Fruit fly (Drosophila melanogaster): ENCODE results near the gene vkg.
A peak's percentile ranks its signal among the peaks of the same experiment; 100 is the strongest.

The vkg gene

dm6 chr2L:5000919-5001581 lies 26.9 kb downstream of the vkg start (continued):
- TF ChIP-seq ss (GFP tag; optimal IDR thresholded peaks at IDR 0.05) = no peak
- no peak for TF ChIP-seq Met (GFP tag; optimal IDR thresholded peaks at IDR 0.05)
- no peak for TF ChIP-seq Sox14 (GFP tag; optimal IDR thresholded peaks at IDR 0.05)
- peak; percentile 65 for TF ChIP-seq CG6163 (GFP tag; IDR thresholded peaks at IDR 0.05)
- no peak for TF ChIP-seq Hr39 (GFP tag; optimal IDR thresholded peaks at IDR 0.05)
- peak; percentile 62 for TF ChIP-seq CG11294 (GFP tag; IDR thresholded peaks at IDR 0.05)
- TF ChIP-seq Sox102F (GFP tag; optimal IDR thresholded peaks at IDR 0.05) = no peak
- TF ChIP-seq Hr38 (GFP tag; optimal IDR thresholded peaks at IDR 0.05) = no peak
- TF ChIP-seq lz (GFP tag; optimal IDR thresholded peaks at IDR 0.05) = no peak
- TF ChIP-seq CG32006 (GFP tag; optimal IDR thresholded peaks at IDR 0.05) = no peak
- no peak for TF ChIP-seq CG11762 (GFP tag; optimal IDR thresholded peaks at IDR 0.05; ENCODE audit: insufficient read depth)
- TF ChIP-seq Ets96B (tag; optimal IDR thresholded peaks at IDR 0.05) = no peak
- TF ChIP-seq eg (GFP tag; IDR thresholded peaks at IDR 0.05) = peak; percentile 73
- TF ChIP-seq topi (GFP tag; optimal IDR thresholded peaks at IDR 0.05) = no peak
- TF ChIP-seq CG1621 (tag; optimal IDR thresholded peaks at IDR 0.05) = no peak
- no peak for TF ChIP-seq fkh (GFP tag; optimal IDR thresholded peaks at IDR 0.05)
- TF ChIP-seq CG11902 (GFP tag; optimal IDR thresholded peaks at IDR 0.05) = no peak
- TF ChIP-seq dac (GFP tag; optimal IDR thresholded peaks at IDR 0.05) = no peak
- TF ChIP-seq CG34406 (GFP tag; optimal IDR thresholded peaks at IDR 0.05) = no peak
- no peak for TF ChIP-seq CG31627 (GFP tag; optimal IDR thresholded peaks at IDR 0.05)
- no peak for TF ChIP-seq CG10669 (GFP tag; optimal IDR thresholded peaks at IDR 0.05)
- TF ChIP-seq esn (GFP tag; optimal IDR thresholded peaks at IDR 0.05) = no peak
- no peak for TF ChIP-seq Sox15 (GFP tag; optimal IDR thresholded peaks at IDR 0.05)
- peak in 1 of 2 experiments; percentile 23 for TF ChIP-seq salr (GFP tag; optimal IDR thresholded peaks at IDR 0.05)
- no peak for TF ChIP-seq CG10631 (GFP tag; optimal IDR thresholded peaks at IDR 0.05)
- no peak for TF ChIP-seq net (GFP tag; optimal IDR thresholded peaks at IDR 0.05)
- peak; percentile 7; the same call in 1 of the 2 replicates for TF ChIP-seq CG15336 (GFP tag; IDR thresholded peaks at IDR 0.05)
- no peak for TF ChIP-seq fd85E (GFP tag; optimal IDR thresholded peaks at IDR 0.05)

dm6 chr2L:5000287-5000871 lies 27.6 kb downstream of the vkg start:
- TF ChIP-seq vri (GFP tag; optimal IDR thresholded peaks at IDR 0.05) (peak; percentile 88), Ets21C (GFP tag; optimal IDR thresholded peaks at IDR 0.05) (peak; percentile 80), svp (GFP tag) (peak; percentile 92), CG16779 (tag; optimal IDR thresholded peaks at IDR 0.05) (peak; percentile 67), CG34406 (GFP tag; optimal IDR thresholded peaks at IDR 0.05) (peak; percentile 80), achi (GFP tag; optimal IDR thresholded peaks at IDR 0.05) (peak; percentile 73), spab (GFP tag; optimal IDR thresholded peaks at IDR 0.05) (peak; percentile 84), Eip93F (GFP tag; optimal IDR thresholded peaks at IDR 0.05) (peak; percentile 63), Ets96B (tag; optimal IDR thresholded peaks at IDR 0.05) (peak; percentile 87), pdm3 (GFP tag; optimal IDR thresholded peaks at IDR 0.05) (peak; percentile 88), Hr39 (GFP tag; optimal IDR thresholded peaks at IDR 0.05) (peak; percentile 79), CG32006 (GFP tag; optimal IDR thresholded peaks at IDR 0.05) (peak; percentile 70), dac (GFP tag; optimal IDR thresholded peaks at IDR 0.05) (peak; percentile 2), CG10669 (GFP tag; optimal IDR thresholded peaks at IDR 0.05) (peak; percentile 83), CG1621 (tag; optimal IDR thresholded peaks at IDR 0.05) (peak; percentile 64), CG8119 (GFP tag; IDR thresholded peaks at IDR 0.05) (peak; percentile 82), esn (GFP tag; optimal IDR thresholded peaks at IDR 0.05) (peak; percentile 94), CG8632 (GFP tag; optimal IDR thresholded peaks at IDR 0.05) (peak; percentile 79), Met (GFP tag; optimal IDR thresholded peaks at IDR 0.05) (peak; percentile 85), lz (GFP tag; optimal IDR thresholded peaks at IDR 0.05) (peak; percentile 92), CG10631 (GFP tag; optimal IDR thresholded peaks at IDR 0.05) (peak; percentile 78), eg (GFP tag; IDR thresholded peaks at IDR 0.05) (peak; percentile 69), Hr38 (GFP tag; optimal IDR thresholded peaks at IDR 0.05) (no peak), fkh (GFP tag; optimal IDR thresholded peaks at IDR 0.05) (peak; percentile 69), CG9139 (GFP tag; optimal IDR thresholded peaks at IDR 0.05) (peak; percentile 77), fd85E (GFP tag; optimal IDR thresholded peaks at IDR 0.05) (peak; percentile 60), Eip75B (GFP tag; optimal IDR thresholded peaks at IDR 0.05) (peak; percentile 80), cyc (GFP tag; optimal IDR thresholded peaks at IDR 0.05) (peak; percentile 75), CG7368 (GFP tag; optimal IDR thresholded peaks at IDR 0.05) (peak; percentile 73), CG15336 (GFP tag; IDR thresholded peaks at IDR 0.05) (peak; percentile 87), CG6792 (GFP tag; optimal IDR thresholded peaks at IDR 0.05) (peak; percentile 87), CG3032 (tag; optimal IDR thresholded peaks at IDR 0.05) (peak; percentile 88), Sox14 (GFP tag; optimal IDR thresholded peaks at IDR 0.05) (peak; percentile 85), topi (GFP tag; optimal IDR thresholded peaks at IDR 0.05) (peak; percentile 88), Hr4 (GFP tag; optimal IDR thresholded peaks at IDR 0.05) (peak; percentile 73), CG11902 (GFP tag; optimal IDR thresholded peaks at IDR 0.05) (peak; percentile 67), CG4318 (GFP tag; optimal IDR thresholded peaks at IDR 0.05) (peak; percentile 45)

Measured in whole organism, prepupa.